Fruit fly (Drosophila melanogaster): ENCODE data around the gene CG2217.

DNA sequence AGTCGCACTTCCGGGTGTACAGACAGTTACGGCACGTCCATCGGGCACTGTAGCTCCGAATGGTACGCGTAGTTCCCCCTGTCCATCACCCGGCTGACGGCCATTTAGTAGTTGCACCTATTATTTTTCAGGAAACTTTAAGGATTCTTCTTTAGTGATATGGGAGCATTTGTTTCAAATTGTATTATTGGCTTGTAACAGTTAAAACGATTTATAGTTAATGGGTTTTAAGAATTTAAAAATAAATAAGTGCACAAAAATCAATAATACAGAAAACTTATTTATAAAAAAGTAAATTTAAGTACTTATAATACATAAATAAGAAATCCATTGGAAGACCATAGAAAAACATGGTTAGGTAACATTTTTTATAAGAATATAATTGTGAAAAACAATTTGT, at the start of gene CG2217, which contains the start of gene CG42740:
- TF ChIP-seq EcR (GFP tag; optimal IDR thresholded peaks at IDR 0.05) = no peak
- no peak for TF ChIP-seq usp (GFP tag; optimal IDR thresholded peaks at IDR 0.05)
